Worm (Caenorhabditis elegans) whole organism, mixed stage, embryonic: ENCODE measurements around the gene pha-4.

Source experiments
- mab-5 ChIP-seq: fragments of 150-350 bp; optimal IDR thresholded peaks from 2 replicates; lab custom pipeline; 2014; ENCODE audit warnings: missing biosample characterization, missing genetic modification characterization
- nhr-76 ChIP-seq: sonication (generic microtip); optimal IDR thresholded peaks from 2 replicates; lab custom pipeline; 2017; ENCODE audit warnings: missing biosample characterization, missing genetic modification characterization
- unc-39 ChIP-seq: fragments of 150-350 bp; optimal IDR thresholded peaks from 2 replicates; lab custom pipeline; 2014; ENCODE audit warnings: missing biosample characterization, missing genetic modification characterization
- ztf-11 ChIP-seq: fragments of 150-350 bp; optimal IDR thresholded peaks from 2 replicates; lab custom pipeline; 2014; ENCODE audit warnings: missing biosample characterization, missing genetic modification characterization

ce11 chrV:20785848-20786225 is 33.0 kb downstream of the pha-4 start:
- TF ChIP-seq mab-5 (tag; lab: Kevin White, UChicago), result no peak
- TF ChIP-seq ztf-11, result no peak
- TF ChIP-seq nhr-76 (tag; lab: Kevin White, UChicago), result no peak
- no peak for TF ChIP-seq unc-39 (tag; lab: Kevin White, UChicago)
